Fruit fly (Drosophila melanogaster) Kc167 (cell line): ENCODE data around the gene CG42812.

Experiments
- Myc ChIP-seq: fragments of >200 bp; optimal IDR thresholded peaks from 2 replicates; lab custom pipeline; 2017; ENCODE audit warnings: missing external identifiers
- Sin3A ChIP-seq: fragments of >200 bp; optimal IDR thresholded peaks from 2 replicates; lab custom pipeline; 2018; ENCODE audit warnings: missing external identifiers
- h ChIP-seq: fragments of >200 bp; optimal IDR thresholded peaks from 3 replicates; lab custom pipeline; 2018; ENCODE audit warnings: missing external identifiers
- insv ChIP-seq: fragments of >200 bp; optimal IDR thresholded peaks from 3 replicates; lab custom pipeline; 2018; ENCODE audit warnings: missing external identifiers
- psq ChIP-seq: fragments of >200 bp; optimal IDR thresholded peaks from 2 replicates; lab custom pipeline; 2017; ENCODE audit warnings: missing external identifiers
- ttk ChIP-seq: sonication (Bioruptor generic); optimal IDR thresholded peaks from 2 replicates; lab custom pipeline; 2017; ENCODE audit warnings: missing external identifiers

DNA sequence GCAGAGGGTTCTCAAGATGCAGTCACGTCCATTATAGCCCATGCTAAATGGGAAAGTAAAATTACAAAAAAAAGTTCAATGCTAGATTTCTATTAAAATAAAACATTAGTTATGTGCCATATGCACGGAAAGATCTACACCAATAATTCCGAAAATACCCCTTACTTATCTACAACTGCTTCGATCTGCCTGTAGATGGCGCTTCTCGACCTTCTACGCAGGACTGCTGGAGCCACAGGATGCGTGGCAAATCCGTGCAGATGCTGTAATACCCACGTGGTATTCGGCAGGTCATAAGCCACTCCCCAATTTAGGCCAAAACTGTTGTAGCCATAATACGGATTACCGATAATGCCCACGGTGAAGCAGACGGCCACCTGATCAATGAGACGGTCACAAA, 18.5 kb upstream of the CG42812 start:
- TF ChIP-seq psq (lab: Kevin White, UChicago): no peak
- no peak for TF ChIP-seq insv
- TF ChIP-seq ttk (lab: Kevin White, UChicago): no peak
- no peak for TF ChIP-seq Sin3A (lab: Kevin White, UChicago)
- no peak for TF ChIP-seq Myc (lab: Kevin White, UChicago)
- no peak for TF ChIP-seq h (lab: Kevin White, UChicago)
